Fruit fly (Drosophila melanogaster): ENCODE data around the gene Ilp3.

The Ilp3 gene

dm6 chr3L:9838534-9838933 lies 36.6 kb upstream of the Ilp3 start, which contains the start of gene Cdk8 (continued):
- no peak for TF ChIP-seq CG33557 (GFP tag; optimal IDR thresholded peaks at IDR 0.05)
- TF ChIP-seq MESR4 (GFP tag; optimal IDR thresholded peaks at IDR 0.05): peak; percentile 26
- TF ChIP-seq CG1529 (GFP tag; optimal IDR thresholded peaks at IDR 0.05): no peak
- TF ChIP-seq dmrt11E (tag; optimal IDR thresholded peaks at IDR 0.05): no peak
- no peak for TF ChIP-seq CG1647 (GFP tag; optimal IDR thresholded peaks at IDR 0.05)
- no peak for TF ChIP-seq nau (GFP tag; optimal IDR thresholded peaks at IDR 0.05)
- TF ChIP-seq CG2712 (tag; optimal IDR thresholded peaks at IDR 0.05): peak; percentile 69
- no peak for TF ChIP-seq Hey (tag; optimal IDR thresholded peaks at IDR 0.05)
- TF ChIP-seq btn (GFP tag; optimal IDR thresholded peaks at IDR 0.05): no peak
- no peak; the same call in 1 of the 2 replicates for TF ChIP-seq CG17328 (GFP tag; IDR thresholded peaks at IDR 0.05)
- TF ChIP-seq CG4820 (GFP tag; optimal IDR thresholded peaks at IDR 0.05): no peak
- TF ChIP-seq toy (GFP tag; IDR thresholded peaks at IDR 0.05): no peak
- TF ChIP-seq Nf-YB (GFP tag; optimal IDR thresholded peaks at IDR 0.05): no peak
- no peak for TF ChIP-seq Nf-YA (GFP tag; IDR thresholded peaks at IDR 0.05)
- TF ChIP-seq Ets97D (GFP tag; optimal IDR thresholded peaks at IDR 0.05): no peak
- TF ChIP-seq CG8478 (optimal IDR thresholded peaks at IDR 0.05): no peak
- no peak for TF ChIP-seq CG1602 (GFP tag; optimal IDR thresholded peaks at IDR 0.05)
- TF ChIP-seq BEAF-32 (GFP tag; optimal IDR thresholded peaks at IDR 0.05): peak; percentile 18
- TF ChIP-seq Hr51 (GFP tag; optimal IDR thresholded peaks at IDR 0.05): no peak
- no peak for TF ChIP-seq cwo (GFP tag; optimal IDR thresholded peaks at IDR 0.05)
- TF ChIP-seq CG9876 (GFP tag; optimal IDR thresholded peaks at IDR 0.05): no peak
- no peak for TF ChIP-seq peb (GFP tag; IDR thresholded peaks at IDR 0.05)
- peak; percentile 7 for TF ChIP-seq Fer1 (GFP tag; optimal IDR thresholded peaks at IDR 0.05)
- no peak for TF ChIP-seq sens-2 (GFP tag; IDR thresholded peaks at IDR 0.05)
- TF ChIP-seq CG18619 (GFP tag; optimal IDR thresholded peaks at IDR 0.05): no peak
- no peak for TF ChIP-seq D19A (tag; optimal IDR thresholded peaks at IDR 0.05)
- no peak for TF ChIP-seq CG10274 (GFP tag; optimal IDR thresholded peaks at IDR 0.05)
- peak; percentile 29 for TF ChIP-seq CG13624 (GFP tag; optimal IDR thresholded peaks at IDR 0.05)
- TF ChIP-seq CG2889 (GFP tag; IDR thresholded peaks at IDR 0.05): no peak
- no peak for TF ChIP-seq aop (GFP tag; IDR thresholded peaks at IDR 0.05)
- TF ChIP-seq tin (GFP tag; optimal IDR thresholded peaks at IDR 0.05): peak; percentile 21
- TF ChIP-seq Doc2 (GFP tag; IDR thresholded peaks at IDR 0.05): no peak
- no peak for TF ChIP-seq eyg (GFP tag; optimal IDR thresholded peaks at IDR 0.05)
- TF ChIP-seq gt (GFP tag; IDR thresholded peaks at IDR 0.05): no peak
- no peak for TF ChIP-seq yki (optimal IDR thresholded peaks at IDR 0.05)
- TF ChIP-seq Vsx1 (GFP tag; optimal IDR thresholded peaks at IDR 0.05): no peak
- TF ChIP-seq her (GFP tag; optimal IDR thresholded peaks at IDR 0.05): no peak
- TF ChIP-seq sima (GFP tag; optimal IDR thresholded peaks at IDR 0.05): no peak
- no peak for TF ChIP-seq kay (GFP tag; optimal IDR thresholded peaks at IDR 0.05)
- no peak for TF ChIP-seq ro (GFP tag; IDR thresholded peaks at IDR 0.05)
- TF ChIP-seq p53 (GFP tag; optimal IDR thresholded peaks at IDR 0.05): no peak
- no peak for TF ChIP-seq Kr (GFP tag; optimal IDR thresholded peaks at IDR 0.05)
- no peak for TF ChIP-seq CG17568 (GFP tag; optimal IDR thresholded peaks at IDR 0.05)
- no peak for TF ChIP-seq crc (GFP tag; optimal IDR thresholded peaks at IDR 0.05)
- no peak for TF ChIP-seq TFAM (GFP tag; optimal IDR thresholded peaks at IDR 0.05)
- no peak for TF ChIP-seq CG34376 (GFP tag; optimal IDR thresholded peaks at IDR 0.05)
- no peak for TF ChIP-seq pita (GFP tag; optimal IDR thresholded peaks at IDR 0.05)
- peak; percentile 15 for TF ChIP-seq CG12155 (GFP tag; optimal IDR thresholded peaks at IDR 0.05)
- no peak for TF ChIP-seq hb (GFP tag; IDR thresholded peaks at IDR 0.05; ENCODE audit: partially characterized antibody)
- no peak for TF ChIP-seq MTF-1 (GFP tag; optimal IDR thresholded peaks at IDR 0.05; ENCODE audit: borderline replicate concordance)
- no peak for TF ChIP-seq Dad (GFP tag; optimal IDR thresholded peaks at IDR 0.05)
- TF ChIP-seq NK7.1 (GFP tag; optimal IDR thresholded peaks at IDR 0.05): no peak
- TF ChIP-seq Dfd (GFP tag; optimal IDR thresholded peaks at IDR 0.05): no peak
